Worm (Caenorhabditis elegans): ENCODE results near the gene F56C9.10.

The F56C9.10 gene

DNA sequence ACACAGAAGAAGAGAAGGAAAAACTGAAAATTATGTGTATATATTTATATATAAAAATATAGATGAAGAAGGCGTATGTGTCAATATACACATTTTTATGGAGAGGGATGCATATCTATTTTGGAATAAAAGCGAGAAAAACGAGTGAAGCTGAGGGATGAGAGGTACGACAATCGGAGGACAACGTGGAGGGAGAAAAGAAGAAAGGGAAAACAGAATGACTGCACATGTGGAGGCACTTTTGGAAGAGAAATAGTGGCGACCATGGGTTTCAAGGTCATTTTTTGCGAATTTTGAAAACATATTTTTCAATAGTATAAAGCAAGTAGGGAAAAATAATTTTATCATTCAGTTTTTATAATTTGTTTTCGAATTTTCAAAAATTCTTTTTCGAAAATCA, 42.5 kb downstream of the F56C9.10 start:
- TF ChIP-seq nhr-80 (tag; optimal IDR thresholded peaks at IDR 0.05) (peak; percentile 40), lin-26 (GFP tag; IDR thresholded peaks at IDR 0.05) (no peak), let-607 (tag; optimal IDR thresholded peaks at IDR 0.05) (peak in 1 of 2 experiments; percentile 2), egrh-3 (GFP tag; IDR thresholded peaks at IDR 0.05) (no peak), nhr-27 (tag; optimal IDR thresholded peaks at IDR 0.05) (no peak), cebp-1 (GFP tag; IDR thresholded peaks at IDR 0.05) (no peak), cebp-1 (tag; optimal IDR thresholded peaks at IDR 0.05) (no peak), xnd-1 (tag; optimal IDR thresholded peaks at IDR 0.05) (no peak), mcd-1 (GFP tag; IDR thresholded peaks at IDR 0.05) (no peak), F33H1.4 (GFP tag; IDR thresholded peaks at IDR 0.05) (no peak), nfyb-1 (GFP tag; IDR thresholded peaks at IDR 0.05) (no peak), lin-54 (GFP tag; optimal IDR thresholded peaks at IDR 0.05) (no peak)

DNA sequence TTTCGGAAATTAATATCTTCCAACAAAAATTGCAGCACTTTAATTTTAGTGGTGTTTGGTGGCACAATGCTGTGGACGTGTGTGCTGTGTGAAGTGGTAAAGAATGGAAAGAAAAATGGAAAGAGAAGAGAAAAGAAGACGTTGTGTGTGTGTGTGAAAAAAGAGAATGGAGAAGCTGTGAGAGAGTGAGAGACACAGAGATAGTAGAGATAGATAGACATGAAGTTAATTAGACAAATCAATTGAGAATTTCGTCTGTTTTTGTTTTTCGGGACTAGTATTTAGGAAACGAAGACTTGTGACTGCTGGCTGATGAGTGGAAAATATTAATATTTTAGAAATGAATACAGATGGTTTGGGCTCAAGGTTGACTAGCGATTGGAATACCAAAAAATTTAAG, 43.9 kb downstream of the F56C9.10 start:
- no peak for TF ChIP-seq ceh-79 (tag; optimal IDR thresholded peaks at IDR 0.05)
- TF ChIP-seq D2030.7 (GFP tag; IDR thresholded peaks at IDR 0.05) = no peak
- no peak for TF ChIP-seq nfyb-1 (GFP tag; IDR thresholded peaks at IDR 0.05)
- TF ChIP-seq nhr-120 (GFP tag; IDR thresholded peaks at IDR 0.05) = no peak
- no peak for TF ChIP-seq unc-130 (GFP tag; optimal IDR thresholded peaks at IDR 0.05)
- no peak for TF ChIP-seq lsl-1 (GFP tag; optimal IDR thresholded peaks at IDR 0.05)
- TF ChIP-seq aptf-2 (GFP tag; conservative IDR thresholded peaks at IDR 0.05) = no peak
- TF ChIP-seq sea-2 (GFP tag; IDR thresholded peaks at IDR 0.05) = no peak
- TF ChIP-seq ceh-40 (GFP tag; IDR thresholded peaks at IDR 0.05) = no peak
- no peak for TF ChIP-seq C17E4.6 (GFP tag; IDR thresholded peaks at IDR 0.05)
- no peak for TF ChIP-seq Y53G8AR.9 (GFP tag; conservative IDR thresholded peaks at IDR 0.05)
- no peak for TF ChIP-seq F57C9.4 (tag; optimal IDR thresholded peaks at IDR 0.05)
- TF ChIP-seq nhr-179 (tag; optimal IDR thresholded peaks at IDR 0.05) = no peak
- no peak for TF ChIP-seq F57A8.1 (GFP tag; optimal IDR thresholded peaks at IDR 0.05)
- no peak for TF ChIP-seq attf-5 (GFP tag; optimal IDR thresholded peaks at IDR 0.05)
- TF ChIP-seq nhr-27 (tag; optimal IDR thresholded peaks at IDR 0.05) = no peak
- no peak for TF ChIP-seq unc-62 (GFP tag; optimal IDR thresholded peaks at IDR 0.05)
- no peak for TF ChIP-seq nhr-90 (tag; optimal IDR thresholded peaks at IDR 0.05)

DNA sequence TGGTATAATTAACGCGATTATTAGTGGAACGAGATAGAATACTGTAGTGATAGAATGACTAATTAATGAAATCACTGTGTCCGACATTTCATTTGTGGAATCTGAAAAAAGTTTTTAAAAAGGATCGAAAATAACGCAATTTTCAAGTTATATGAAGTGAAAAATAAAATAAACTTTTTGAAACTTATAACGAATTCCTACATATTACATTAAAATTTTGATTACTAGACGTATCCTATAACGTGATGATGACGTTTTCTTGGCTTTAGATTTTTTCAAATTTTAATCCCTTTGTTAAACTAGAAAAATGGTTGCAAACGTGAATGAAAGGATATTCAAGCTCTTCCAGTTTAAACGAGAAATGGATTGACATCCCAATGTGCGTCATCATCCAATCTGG, 44.7 kb downstream of the F56C9.10 start, which contains the start of gene algn-11:
Gene algn-11, minus strand, starts transcription at position 101 of the 400 bp plus-strand sequence.
- TF ChIP-seq dpl-1 (GFP tag; optimal IDR thresholded peaks at IDR 0.05) (no peak), attf-5 (GFP tag; optimal IDR thresholded peaks at IDR 0.05) (no peak), tlf-1 (GFP tag; optimal IDR thresholded peaks at IDR 0.05) (no peak), F55B11.4 (tag; optimal IDR thresholded peaks at IDR 0.05; ENCODE audit: borderline replicate concordance, insufficient read depth) (no peak), let-526 (GFP tag; IDR thresholded peaks at IDR 0.05) (no peak), lag-1 (GFP tag; IDR thresholded peaks at IDR 0.05) (no peak), bed-2 (GFP tag; IDR thresholded peaks at IDR 0.05) (no peak), egl-44 (GFP tag; IDR thresholded peaks at IDR 0.05) (no peak), madf-3 (GFP tag; IDR thresholded peaks at IDR 0.05) (no peak), cebp-1 (GFP tag; IDR thresholded peaks at IDR 0.05) (no peak), cebp-1 (tag; optimal IDR thresholded peaks at IDR 0.05) (no peak), madf-10 (tag; optimal IDR thresholded peaks at IDR 0.05) (no peak), ccch-3 (GFP tag; optimal IDR thresholded peaks at IDR 0.05) (no peak), nfyb-1 (GFP tag; IDR thresholded peaks at IDR 0.05) (no peak), egrh-3 (GFP tag; IDR thresholded peaks at IDR 0.05) (no peak), him-1 (tag; optimal IDR thresholded peaks at IDR 0.05) (no peak)

All from whole organism, young adult.